Fruit fly (Drosophila melanogaster) whole organism, pupa: Measurements from ENCODE around the gene CG10116.
A peak's percentile ranks its signal among the peaks of the same experiment; 100 is the strongest.

Source experiments
- CG10348 ChIP-seq: fragments of 200-800 bp; sonication (Bioruptor generic); IDR thresholded peaks from 2 replicates; pipeline ENCODE4 v1.3.6; 2022; ENCODE audit warnings: missing biosample characterization, missing genetic modification characterization
- CG12605 ChIP-seq: fragments of 200-800 bp; sonication (Bioruptor generic); IDR thresholded peaks from 2 replicates; pipeline ENCODE4 v1.3.6; 2022; ENCODE audit warnings: missing biosample characterization, missing genetic modification characterization
- CG13204 ChIP-seq: fragments of 200-800 bp; sonication (Bioruptor generic); optimal IDR thresholded peaks from 2 replicates; lab custom pipeline; 2018; ENCODE audit warnings: missing biosample characterization, mild to moderate bottlenecking, missing genetic modification characterization, moderate library complexity
- CG14655 ChIP-seq: fragments of 200-800 bp; sonication (Bioruptor generic); optimal IDR thresholded peaks from 3 replicates; lab custom pipeline; 2017; ENCODE audit warnings: mild to moderate bottlenecking, missing biosample characterization, missing genetic modification reagents, missing genetic modification characterization
- CG15710 ChIP-seq: fragments of 200-800 bp; sonication (Bioruptor generic); optimal IDR thresholded peaks from 2 replicates; lab custom pipeline; 2018; ENCODE audit warnings: missing biosample characterization, mild to moderate bottlenecking, missing genetic modification characterization, moderate library complexity
- CG17806 ChIP-seq: fragments of 200-800 bp; sonication (Bioruptor generic); optimal IDR thresholded peaks from 2 replicates; lab custom pipeline; 2018; ENCODE audit warnings: missing biosample characterization, mild to moderate bottlenecking, missing genetic modification characterization, moderate library complexity
- CG32121 ChIP-seq: fragments of 200-800 bp; sonication (Bioruptor generic); IDR thresholded peaks from 2 replicates; pipeline ENCODE4 v1.3.6; 2022; ENCODE audit warnings: missing biosample characterization, missing genetic modification characterization
- CG34367 ChIP-seq: fragments of 200-800 bp; sonication (Bioruptor generic); optimal IDR thresholded peaks from 2 replicates; lab custom pipeline; 2018; ENCODE audit warnings: missing biosample characterization, mild to moderate bottlenecking, missing genetic modification characterization
- CG4496 ChIP-seq: fragments of 200-800 bp; sonication (Bioruptor generic); IDR thresholded peaks from 3 replicates; pipeline ENCODE4 v1.3.6; 2022; ENCODE audit warnings: missing biosample characterization, missing genetic modification characterization
- CG8159 ChIP-seq: fragments of 200-800 bp; sonication (Bioruptor generic); optimal IDR thresholded peaks from 3 replicates; lab custom pipeline; 2018; ENCODE audit warnings: missing biosample characterization, mild to moderate bottlenecking, missing genetic modification characterization, moderate library complexity
- CG8301 ChIP-seq: fragments of 200-800 bp; sonication (Bioruptor generic); optimal IDR thresholded peaks from 2 replicates; lab custom pipeline; 2018; ENCODE audit warnings: missing biosample characterization, mild to moderate bottlenecking, missing genetic modification characterization
- CG9948 ChIP-seq: fragments of 200-800 bp; sonication (Bioruptor generic); optimal IDR thresholded peaks from 2 replicates; lab custom pipeline; 2018; ENCODE audit warnings: missing biosample characterization, mild to moderate bottlenecking, missing genetic modification characterization, moderate library complexity
- D1 ChIP-seq: fragments of 200-800 bp; sonication (Bioruptor generic); optimal IDR thresholded peaks from 2 replicates; lab custom pipeline; 2018; ENCODE audit warnings: missing biosample characterization, mild to moderate bottlenecking, missing genetic modification characterization, moderate library complexity
- EcR ChIP-seq: fragments of 200-800 bp; sonication (Bioruptor generic); optimal IDR thresholded peaks from 3 replicates; lab custom pipeline; 2019; ENCODE audit warnings: missing biosample characterization, missing genetic modification characterization, mild to moderate bottlenecking, moderate library complexity, missing genetic modification reagents
- Ets98B ChIP-seq: fragments of 200-800 bp; sonication (Bioruptor generic); IDR thresholded peaks from 2 replicates; pipeline ENCODE4 v1.3.6; 2022; ENCODE audit warnings: missing biosample characterization, missing genetic modification characterization
- Pif1A ChIP-seq: fragments of 200-800 bp; sonication (Bioruptor generic); optimal IDR thresholded peaks from 3 replicates; lab custom pipeline; 2016; ENCODE audit warnings: missing biosample characterization, missing genetic modification characterization
- Pif1B ChIP-seq: fragments of 200-800 bp; sonication (Bioruptor generic); optimal IDR thresholded peaks from 3 replicates; lab custom pipeline; 2016; ENCODE audit warnings: missing biosample characterization, missing genetic modification characterization
- Snoo ChIP-seq: fragments of 200-800 bp; sonication (Bioruptor generic); optimal IDR thresholded peaks from 3 replicates; lab custom pipeline; 2017; ENCODE audit warnings: missing biosample characterization, mild to moderate bottlenecking, missing genetic modification characterization, inconsistent platforms
- fd96Ca ChIP-seq: fragments of 200-800 bp; sonication (Bioruptor generic); IDR thresholded peaks from 3 replicates; pipeline ENCODE4 v1.3.6; 2022; ENCODE audit warnings: missing biosample characterization, missing genetic modification characterization
- gl ChIP-seq: fragments of 200-800 bp; sonication (Bioruptor generic); optimal IDR thresholded peaks from 2 replicates; lab custom pipeline; 2018; ENCODE audit warnings: missing biosample characterization, mild to moderate bottlenecking, missing genetic modification characterization
- rn ChIP-seq: fragments of 200-800 bp; sonication (Bioruptor generic); IDR thresholded peaks from 2 replicates; pipeline ENCODE4 v1.3.6; 2022; ENCODE audit warnings: missing biosample characterization, missing genetic modification characterization

CG10116 gene

DNA sequence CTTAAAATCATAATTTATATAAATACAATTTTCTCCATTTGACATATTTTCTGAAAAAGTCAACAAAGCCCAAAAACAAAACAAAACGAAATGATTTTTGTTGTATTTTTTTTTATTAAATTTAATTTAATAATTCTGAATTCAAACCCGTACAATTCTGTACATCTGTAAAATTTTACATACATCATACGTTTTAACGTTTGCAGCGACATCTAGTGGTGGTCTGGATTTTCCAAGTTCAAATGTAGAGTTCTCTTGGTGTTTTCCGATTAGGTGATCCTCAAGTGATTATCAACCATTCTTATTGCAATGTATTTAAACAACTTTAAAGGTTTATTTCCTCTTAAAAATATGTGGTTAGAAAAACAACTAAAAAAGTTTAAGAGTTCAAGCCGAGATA, 46.0 kb downstream of the CG10116 start:
- TF ChIP-seq D1 = peak; percentile 93
- TF ChIP-seq CG12605 = no peak
- TF ChIP-seq CG17806 = no peak
- no peak for TF ChIP-seq gl (tag; lab: Kevin White, UChicago)
- no peak for TF ChIP-seq CG4496
- TF ChIP-seq CG8159 (tag; lab: Kevin White, UChicago) = no peak
- TF ChIP-seq EcR (GFP tag; lab: Kevin White, UChicago) = peak; percentile 25
- TF ChIP-seq CG9948 (tag; lab: Kevin White, UChicago) = no peak
- no peak for TF ChIP-seq Pif1A (GFP tag; lab: Kevin White, UChicago)
- no peak for TF ChIP-seq CG8301 (tag; lab: Kevin White, UChicago)
- no peak for TF ChIP-seq CG32121 (GFP tag; lab: Robert Waterston, UW)
- no peak for TF ChIP-seq fd96Ca (GFP tag; lab: Robert Waterston, UW)
- no peak for TF ChIP-seq CG13204
- no peak for TF ChIP-seq CG15710

DNA sequence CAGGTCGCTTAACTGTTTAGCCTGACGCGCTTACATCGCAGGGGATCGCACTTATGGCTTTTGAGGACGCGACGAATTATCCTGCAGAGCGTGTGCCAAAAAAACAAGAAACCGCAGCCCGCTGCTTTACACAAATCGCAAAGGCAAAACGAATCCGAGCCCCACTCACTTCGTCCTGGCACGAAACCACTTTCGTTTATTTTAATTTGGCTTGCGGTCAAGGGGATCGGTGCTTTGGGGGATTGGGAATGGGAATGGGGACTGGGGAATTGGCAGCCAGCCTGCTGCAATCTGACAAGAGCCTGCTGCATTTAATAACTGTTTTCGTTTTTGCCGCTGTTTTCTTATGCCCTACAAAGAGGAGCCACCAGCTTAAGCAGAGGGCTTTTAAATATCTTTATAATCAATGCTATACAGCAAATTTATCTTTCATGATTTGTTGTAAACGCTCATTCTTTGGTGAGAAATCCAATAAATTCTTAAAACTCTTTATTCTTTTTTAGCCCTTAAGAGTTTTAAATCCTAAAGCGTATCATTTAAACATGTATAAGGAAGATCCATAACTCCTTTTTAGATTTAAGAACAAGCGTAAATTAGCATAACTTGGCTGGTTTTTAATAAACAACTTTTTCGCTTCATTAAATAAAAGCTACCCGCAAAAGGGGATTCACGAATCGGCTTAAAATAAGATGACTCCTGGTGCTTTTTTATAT, 47.1 kb downstream of the CG10116 start:
- TF ChIP-seq CG17806 (peak; percentile 7), CG9948 (tag; lab: Kevin White, UChicago) (peak; percentile 5), CG15710 (peak; percentile 52), Snoo (tag; lab: Kevin White, UChicago) (peak; percentile 51), CG12605 (no peak), gl (tag; lab: Kevin White, UChicago) (no peak), Pif1B (GFP tag; lab: Kevin White, UChicago) (peak; percentile 11), CG34367 (tag; lab: Kevin White, UChicago) (peak; percentile 4), CG8159 (tag; lab: Kevin White, UChicago) (peak; percentile 66), CG10348 (GFP tag; lab: Robert Waterston, UW) (no peak)

- TF ChIP-seq CG10348 (GFP tag; lab: Robert Waterston, UW) = no peak
- TF ChIP-seq Pif1B (GFP tag; lab: Kevin White, UChicago) = peak; percentile 42
- TF ChIP-seq CG8301 (tag; lab: Kevin White, UChicago) = peak; percentile 29
- no peak for TF ChIP-seq CG12605
- TF ChIP-seq gl (tag; lab: Kevin White, UChicago) = no peak
- TF ChIP-seq CG17806 = peak; percentile 46
- peak; percentile 38 for TF ChIP-seq Pif1A (GFP tag; lab: Kevin White, UChicago)
- TF ChIP-seq CG8159 (tag; lab: Kevin White, UChicago) = peak; percentile 72
- no peak for TF ChIP-seq CG32121 (GFP tag; lab: Robert Waterston, UW)
- no peak for TF ChIP-seq Ets98B (GFP tag; lab: Robert Waterston, UW)
- TF ChIP-seq CG13204 = peak; percentile 7
- TF ChIP-seq fd96Ca (GFP tag; lab: Robert Waterston, UW) = no peak
- peak; percentile 40 for TF ChIP-seq CG9948 (tag; lab: Kevin White, UChicago)
- TF ChIP-seq CG14655 (GFP tag; lab: Kevin White, UChicago) = peak; percentile 67
- peak; percentile 26 for TF ChIP-seq D1
- TF ChIP-seq CG34367 (tag; lab: Kevin White, UChicago) = peak; percentile 35
- TF ChIP-seq CG15710 = peak; percentile 52
- no peak for TF ChIP-seq EcR (GFP tag; lab: Kevin White, UChicago)
- TF ChIP-seq CG4496 = no peak
- peak; percentile 41 for TF ChIP-seq Snoo (tag; lab: Kevin White, UChicago)
- no peak for TF ChIP-seq rn (GFP tag; lab: Robert Waterston, UW)
Measured at dm6 chr3L:13406873-13407272, 50.2 kb downstream of the CG10116 start.
